Worm (Caenorhabditis elegans) whole organism, midembryonic: Measurements from ENCODE around the gene str-217.
"Not testable (repeated sequence)": the region's sequence is repeated elsewhere in the genome, so short reads cannot be mapped to it uniquely, and the experiment has no call there.

Experiments used
- T22C8.4 ChIP-seq: fragments of 200-800 bp; sonication (Bioruptor generic); IDR thresholded peaks from 2 replicates; pipeline ENCODE4 v1.3.6; 2022; ENCODE audit warnings: missing genetic modification characterization, missing compliant biosample characterization
- cog-1 ChIP-seq: sonication (generic microtip); optimal IDR thresholded peaks from 2 replicates; lab custom pipeline; 2016; ENCODE audit warnings: missing genetic modification characterization, missing compliant biosample characterization
- flt-1 ChIP-seq: fragments of 200-800 bp; sonication (Bioruptor generic); IDR thresholded peaks from 2 replicates; pipeline ENCODE4 v1.3.6; 2022; ENCODE audit warnings: missing genetic modification characterization, missing compliant biosample characterization
- klf-2 ChIP-seq: fragments of 200-800 bp; sonication (Bioruptor generic); conservative IDR thresholded peaks from 2 replicates; pipeline ENCODE4 v1.3.6; 2022; ENCODE audit warnings: missing genetic modification reagents, missing genetic modification characterization, missing compliant biosample characterization
- med-1 ChIP-seq: sonication (generic microtip); optimal IDR thresholded peaks from 2 replicates; lab custom pipeline; 2017; ENCODE audit warnings: missing genetic modification characterization, mild to moderate bottlenecking, missing compliant biosample characterization, antibody characterized with exemption, missing genetic modification reagents; ENCODE audit not compliant: insufficient read depth
- ref-1 ChIP-seq: fragments of 200-800 bp; sonication (Bioruptor generic); conservative IDR thresholded peaks from 2 replicates; pipeline ENCODE4 v1.3.6; 2022; ENCODE audit warnings: missing genetic modification reagents, missing genetic modification characterization, missing compliant biosample characterization
- tab-1 ChIP-seq: fragments of 200-800 bp; sonication (Bioruptor generic); IDR thresholded peaks from 2 replicates; pipeline ENCODE4 v1.3.6; 2022; ENCODE audit warnings: missing genetic modification characterization, missing compliant biosample characterization
- ztf-23 ChIP-seq: fragments of 200-800 bp; sonication (Bioruptor generic); IDR thresholded peaks from 2 replicates; pipeline ENCODE4 v1.3.6; 2022; ENCODE audit warnings: missing genetic modification reagents, missing genetic modification characterization, missing compliant biosample characterization
- ztf-29 ChIP-seq: fragments of 200-800 bp; sonication (Bioruptor generic); IDR thresholded peaks from 2 replicates; pipeline ENCODE4 v1.3.6; 2022; ENCODE audit warnings: missing genetic modification reagents, missing genetic modification characterization, missing compliant biosample characterization

str-217 gene

DNA sequence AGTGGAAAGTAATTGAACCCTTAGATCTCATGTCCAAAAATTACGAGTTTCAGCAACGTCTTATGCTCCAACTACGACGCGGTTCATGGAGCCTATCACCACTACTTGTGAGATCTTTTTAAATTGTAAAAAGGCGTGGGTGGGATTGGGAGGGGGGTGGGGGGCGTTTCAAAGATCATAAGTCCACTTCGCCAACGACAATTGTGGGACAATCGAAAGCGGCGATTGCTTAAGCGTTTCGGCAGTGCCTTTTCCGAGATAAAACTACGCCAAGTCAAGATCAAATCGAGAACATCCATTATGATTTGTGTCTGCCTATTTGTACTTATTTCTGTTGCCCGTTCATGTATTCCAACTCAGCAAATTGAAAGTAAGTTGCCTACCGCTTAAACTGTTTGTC, 43.9 kb downstream of the str-217 start, which contains the start of gene clec-239:
clec-239 (plus strand) TSS at position 301 of the 400 bp plus-strand sequence.
- TF ChIP-seq flt-1 (no peak), klf-2 (GFP tag; lab: Robert Waterston, UW) (no peak)

DNA sequence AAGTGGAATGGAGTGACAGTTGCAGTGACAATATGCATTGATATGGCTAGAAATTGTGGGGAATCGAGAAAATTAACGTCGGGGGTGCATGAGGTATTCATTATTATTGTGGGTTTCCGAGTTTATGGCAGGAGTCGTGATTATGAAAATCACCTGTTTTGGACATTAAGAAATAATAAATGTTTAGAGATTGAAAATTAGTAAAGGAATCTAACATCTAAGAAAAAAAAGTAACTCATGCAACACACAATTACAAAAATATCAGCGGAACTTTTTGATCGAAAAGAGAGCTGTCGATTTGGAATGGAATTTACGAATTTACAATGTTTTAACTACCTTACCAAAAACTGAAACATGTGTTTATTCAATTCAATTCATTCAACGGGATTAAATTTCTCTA, 45.3 kb downstream of the str-217 start, which contains the start of gene srh-206:
srh-206 (minus strand) TSS at position 101 of the 400 bp plus-strand sequence.
- TF ChIP-seq T22C8.4, result no peak
- no peak for TF ChIP-seq cog-1 (tag; lab: Kevin White, UChicago)
- TF ChIP-seq ztf-23 (GFP tag; lab: Robert Waterston, UW), result no peak
- TF ChIP-seq flt-1, result no peak
- TF ChIP-seq klf-2 (GFP tag; lab: Robert Waterston, UW), result no peak
- TF ChIP-seq med-1 (GFP tag; lab: Kevin White, UChicago), result no peak
- no peak for TF ChIP-seq tab-1
- no peak for TF ChIP-seq ref-1 (GFP tag; lab: Robert Waterston, UW)

DNA sequence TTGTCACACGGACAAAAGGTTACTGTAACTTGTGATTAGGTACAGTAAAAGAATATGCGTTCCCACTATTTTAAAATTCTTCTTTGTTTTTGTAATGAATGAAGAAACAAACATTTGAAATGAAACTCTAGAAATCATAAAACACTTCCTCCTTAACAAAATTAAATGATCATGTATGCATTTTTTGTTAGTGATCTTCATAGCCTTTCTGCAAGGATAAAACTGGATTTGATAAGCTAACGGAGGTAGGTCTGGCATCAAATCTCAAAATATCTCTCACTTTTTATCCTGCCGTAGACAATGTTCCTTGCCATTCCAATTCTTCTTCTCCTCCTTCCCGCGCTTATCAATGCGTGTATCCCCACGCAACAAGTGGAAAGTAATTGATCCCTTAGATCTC, 48.6 kb downstream of the str-217 start, which contains the start of gene clec-238:
clec-238 (plus strand) TSS at position 301 of the 400 bp plus-strand sequence.
- no peak for TF ChIP-seq med-1 (GFP tag; lab: Kevin White, UChicago)
- no peak for TF ChIP-seq T22C8.4
- TF ChIP-seq ref-1 (GFP tag; lab: Robert Waterston, UW), result no peak
- no peak for TF ChIP-seq flt-1
- TF ChIP-seq ztf-23 (GFP tag; lab: Robert Waterston, UW), result no peak
- no peak for TF ChIP-seq tab-1
- no peak for TF ChIP-seq klf-2 (GFP tag; lab: Robert Waterston, UW)
- no peak for TF ChIP-seq cog-1 (tag; lab: Kevin White, UChicago)
- no peak for TF ChIP-seq ztf-29 (GFP tag; lab: Robert Waterston, UW)

DNA sequence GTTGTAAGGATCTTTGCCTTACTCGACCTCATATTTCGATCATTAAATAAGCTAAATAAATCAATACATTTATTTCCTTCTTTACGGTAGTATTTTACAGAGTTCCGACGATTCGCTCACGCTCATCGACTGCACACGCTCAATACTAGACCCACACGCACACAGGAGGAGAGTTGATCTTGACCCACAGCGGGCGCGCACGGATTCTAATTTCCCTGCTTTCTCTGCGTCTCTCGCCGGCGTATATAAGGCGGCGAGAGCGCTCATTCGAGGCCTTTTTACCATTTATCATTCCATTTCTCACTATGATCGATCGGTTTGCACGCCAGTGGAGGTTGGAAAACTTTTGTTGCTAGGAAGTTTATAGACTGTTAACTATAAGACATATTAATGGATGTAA, 50.1 kb downstream of the str-217 start:
- no peak for TF ChIP-seq flt-1
- TF ChIP-seq T22C8.4, result no peak
- no peak for TF ChIP-seq med-1 (GFP tag; lab: Kevin White, UChicago)

DNA sequence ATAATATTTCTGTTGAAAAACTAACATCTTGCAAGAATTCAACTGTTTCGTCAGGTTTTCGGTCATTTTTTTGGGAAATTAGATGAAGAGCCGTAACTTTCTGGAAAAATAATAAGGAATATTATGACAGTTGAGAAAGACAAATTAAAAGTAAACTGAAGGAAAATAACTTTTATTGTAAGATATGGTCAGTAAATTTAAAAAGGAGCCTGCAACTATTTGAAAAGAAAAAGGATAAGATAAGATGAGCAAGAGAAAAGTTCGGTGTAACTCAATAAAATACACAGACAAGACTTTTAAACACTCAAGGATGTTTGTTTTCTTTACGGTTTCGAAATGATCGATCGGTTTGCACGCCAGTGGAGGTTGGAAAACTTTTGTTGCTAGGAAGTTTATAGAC, 50.5 kb downstream of the str-217 start, which contains the start of gene fbxa-111:
fbxa-111 (minus strand) TSS at position 101 of the 400 bp plus-strand sequence.
- TF ChIP-seq med-1 (GFP tag; lab: Kevin White, UChicago); ztf-29 (GFP tag; lab: Robert Waterston, UW); T22C8.4: not testable (repeated sequence)
